Worm (Caenorhabditis elegans) whole organism, L1 larva: ENCODE data around the gene bud-13.

Source experiments
- C16A3.4 ChIP-seq: fragments of 150-350 bp; optimal IDR thresholded peaks from 2 replicates; lab custom pipeline; 2014; ENCODE audit warnings: missing biosample characterization, missing genetic modification characterization
- C34B4.2 ChIP-seq: sonication (generic microtip); optimal IDR thresholded peaks from 2 replicates; lab custom pipeline; 2017; ENCODE audit warnings: mild to moderate bottlenecking, missing genetic modification characterization, missing compliant biosample characterization
- alr-1 ChIP-seq: fragments of 200-800 bp; sonication (Bioruptor generic); optimal IDR thresholded peaks from 2 replicates; lab custom pipeline; 2018; ENCODE audit warnings: borderline replicate concordance, mild to moderate bottlenecking, missing genetic modification characterization, missing compliant biosample characterization
- ama-1 ChIP-seq: fragments of 150-350 bp; optimal IDR thresholded peaks from 2 replicates; lab custom pipeline; 2014
- blmp-1 ChIP-seq: fragments of 150-350 bp; optimal IDR thresholded peaks from 2 replicates; lab custom pipeline; 2014; ENCODE audit warnings: missing biosample characterization, missing genetic modification characterization
- ceh-8 ChIP-seq: fragments of 200-800 bp; sonication (Bioruptor generic); optimal IDR thresholded peaks from 2 replicates; lab custom pipeline; 2018; ENCODE audit warnings: mild to moderate bottlenecking, missing genetic modification characterization, moderate library complexity, missing compliant biosample characterization
- ceh-82 ChIP-seq, 3 experiments: fragments of 150-350 bp in 1 of 3; sonication (generic microtip) in 2 of 3; optimal IDR thresholded peaks; 2 replicates each; lab custom pipeline; 2014 to 2017; ENCODE audit warnings: missing biosample characterization in 3 of 3, missing genetic modification characterization in 3 of 3
- ceh-88 ChIP-seq: fragments of 200-800 bp; sonication (Bioruptor generic); IDR thresholded peaks from 2 replicates; pipeline ENCODE4 v1.3.6; 2022; ENCODE audit warnings: missing genetic modification characterization, missing compliant biosample characterization
- dpl-1 ChIP-seq, 3 experiments: fragments of 150-350 bp in 2 of 3; sonication (generic microtip) in 1 of 3; optimal IDR thresholded peaks; 2 replicates each; lab custom pipeline; 2014 to 2017; ENCODE audit warnings: missing biosample characterization in 3 of 3, missing genetic modification characterization in 3 of 3, missing genetic modification reagents in 3 of 3
- dsc-1 ChIP-seq: sonication (generic microtip); optimal IDR thresholded peaks from 2 replicates; lab custom pipeline; 2016; ENCODE audit warnings: mild to moderate bottlenecking, missing genetic modification characterization, missing compliant biosample characterization
- efl-1 ChIP-seq, 4 experiments: fragments of 150-350 bp; optimal IDR thresholded peaks in 3 of 4; peaks in 1 of 4; 1 replicate in 1 of 4; 2 replicates in 3 of 4; lab custom pipeline; 2014; ENCODE audit warnings: missing biosample characterization in 2 of 4, missing genetic modification characterization in 2 of 4, missing genetic modification reagents in 2 of 4
- egl-27 ChIP-seq, 2 experiments: fragments of 150-350 bp in 1 of 2; sonication (generic microtip); optimal IDR thresholded peaks; 3 replicates each; lab custom pipeline; 2017 to 2018; ENCODE audit warnings: missing biosample characterization in 2 of 2, missing genetic modification characterization in 2 of 2, missing genetic modification reagents in 2 of 2
- fkh-8 ChIP-seq: sonication (generic microtip); optimal IDR thresholded peaks from 2 replicates; lab custom pipeline; 2016; ENCODE audit warnings: mild to moderate bottlenecking, missing genetic modification characterization, missing compliant biosample characterization
- hlh-4 ChIP-seq: sonication (generic microtip); optimal IDR thresholded peaks from 2 replicates; lab custom pipeline; 2016; ENCODE audit warnings: mild to moderate bottlenecking, missing genetic modification characterization, missing compliant biosample characterization
- irx-1 ChIP-seq: sonication (generic microtip); optimal IDR thresholded peaks from 2 replicates; lab custom pipeline; 2016; ENCODE audit warnings: missing genetic modification characterization, missing compliant biosample characterization
- isw-1 ChIP-seq: fragments of 200-800 bp; sonication (Bioruptor generic); IDR thresholded peaks from 2 replicates; pipeline ENCODE4 v1.3.6; 2022; ENCODE audit warnings: missing genetic modification characterization, missing compliant biosample characterization
- lin-14 ChIP-seq: fragments of 200-800 bp; sonication (Bioruptor generic); optimal IDR thresholded peaks from 2 replicates; lab custom pipeline; 2018; ENCODE audit warnings: mild to moderate bottlenecking, missing genetic modification characterization, moderate library complexity, missing compliant biosample characterization
- lin-35 ChIP-seq, 2 experiments: fragments of 150-350 bp; optimal IDR thresholded peaks; 2 replicates each; lab custom pipeline; 2014; ENCODE audit warnings: missing biosample characterization in 2 of 2, missing genetic modification characterization in 2 of 2, missing genetic modification reagents in 2 of 2
- lin-39 ChIP-seq: fragments of 150-350 bp; optimal IDR thresholded peaks from 2 replicates; lab custom pipeline; 2014; ENCODE audit warnings: missing biosample characterization, missing genetic modification reagents, missing genetic modification characterization
- lir-3 ChIP-seq: sonication (generic microtip); optimal IDR thresholded peaks from 2 replicates; lab custom pipeline; 2016; ENCODE audit warnings: mild to moderate bottlenecking, missing genetic modification characterization, moderate library complexity, missing compliant biosample characterization; ENCODE audit not compliant: poor library complexity
- lsy-2 ChIP-seq, 2 experiments: fragments of 150-350 bp; optimal IDR thresholded peaks; 2 replicates each; lab custom pipeline; 2014; ENCODE audit warnings: missing biosample characterization in 2 of 2, missing genetic modification characterization in 2 of 2
- mab-9 ChIP-seq: fragments of 200-800 bp; sonication (Bioruptor generic); IDR thresholded peaks from 2 replicates; pipeline ENCODE4 v1.3.6; 2022; ENCODE audit warnings: missing genetic modification reagents, missing genetic modification characterization, missing compliant biosample characterization
- mep-1 ChIP-seq: fragments of 150-350 bp; optimal IDR thresholded peaks from 2 replicates; lab custom pipeline; 2014; ENCODE audit warnings: missing biosample characterization, missing genetic modification characterization
- nhr-11 ChIP-seq: fragments of 150-350 bp; optimal IDR thresholded peaks from 2 replicates; lab custom pipeline; 2014; ENCODE audit warnings: missing biosample characterization, missing genetic modification characterization
- nhr-12 ChIP-seq: sonication (generic microtip); optimal IDR thresholded peaks from 2 replicates; lab custom pipeline; 2017; ENCODE audit warnings: missing biosample characterization, missing genetic modification characterization
- nhr-71 ChIP-seq: sonication (generic microtip); optimal IDR thresholded peaks from 2 replicates; lab custom pipeline; 2016; ENCODE audit warnings: mild to moderate bottlenecking, missing genetic modification characterization, moderate library complexity, missing compliant biosample characterization
- nhr-76 ChIP-seq: sonication (generic microtip); optimal IDR thresholded peaks from 2 replicates; lab custom pipeline; 2017; ENCODE audit warnings: missing biosample characterization, missing genetic modification characterization
- nhr-85 ChIP-seq: sonication (generic microtip); peaks from one replicate; lab custom pipeline; 2016; ENCODE audit warnings: missing genetic modification characterization, inconsistent platforms, missing compliant biosample characterization
- nhr-90 ChIP-seq: sonication (generic microtip); optimal IDR thresholded peaks from 2 replicates; lab custom pipeline; 2016; ENCODE audit warnings: mild to moderate bottlenecking, missing genetic modification characterization, missing compliant biosample characterization; ENCODE audit not compliant: poor library complexity
- pax-3 ChIP-seq: fragments of 200-800 bp; sonication (Bioruptor generic); optimal IDR thresholded peaks from 2 replicates; lab custom pipeline; 2018; ENCODE audit warnings: mild to moderate bottlenecking, missing genetic modification characterization, moderate library complexity, missing compliant biosample characterization
- rnt-1 ChIP-seq: sonication (generic microtip); optimal IDR thresholded peaks from 2 replicates; lab custom pipeline; 2016; ENCODE audit warnings: mild to moderate bottlenecking, missing genetic modification characterization, moderate library complexity, missing compliant biosample characterization
- skn-1 ChIP-seq: fragments of 150-350 bp; optimal IDR thresholded peaks from 2 replicates; lab custom pipeline; 2014; ENCODE audit warnings: missing biosample characterization, missing genetic modification characterization
- sox-4 ChIP-seq: sonication (generic microtip); optimal IDR thresholded peaks from 2 replicates; lab custom pipeline; 2016; ENCODE audit warnings: missing genetic modification characterization, missing compliant biosample characterization
- sup-37 ChIP-seq: fragments of 200-800 bp; sonication (Bioruptor generic); optimal IDR thresholded peaks from 2 replicates; lab custom pipeline; 2018; ENCODE audit warnings: mild to moderate bottlenecking, missing genetic modification characterization, missing compliant biosample characterization
- tlp-1 ChIP-seq: fragments of 150-350 bp; optimal IDR thresholded peaks from 2 replicates; lab custom pipeline; 2014; ENCODE audit warnings: missing biosample characterization, missing genetic modification characterization
- unc-130 ChIP-seq: fragments of 150-350 bp; optimal IDR thresholded peaks from 2 replicates; lab custom pipeline; 2017; ENCODE audit warnings: missing biosample characterization, missing genetic modification characterization, inconsistent platforms
- unc-62 ChIP-seq: fragments of 150-350 bp; optimal IDR thresholded peaks from 2 replicates; lab custom pipeline; 2014; ENCODE audit warnings: missing biosample characterization, missing genetic modification reagents, missing genetic modification characterization
- unc-86 ChIP-seq: sonication (generic microtip); optimal IDR thresholded peaks from 2 replicates; lab custom pipeline; 2016; ENCODE audit warnings: missing genetic modification characterization, missing compliant biosample characterization
- unc-98 ChIP-seq: fragments of 200-800 bp; sonication (Bioruptor generic); IDR thresholded peaks from 2 replicates; pipeline ENCODE4 v1.3.6; 2022; ENCODE audit warnings: missing genetic modification characterization, missing compliant biosample characterization
- ztf-11 ChIP-seq, 2 experiments: sonication (generic microtip); optimal IDR thresholded peaks; 2 replicates each; lab custom pipeline; 2016 to 2017; ENCODE audit warnings: missing genetic modification characterization in 2 of 2, missing biosample characterization in 1 of 2, missing compliant biosample characterization in 1 of 2

Gene bud-13

ce11 chrIII:8981847-8982479, 14.4 kb upstream of the bud-13 start, which contains the start of gene pde-2 (continued):
- TF ChIP-seq rnt-1 (tag; lab: Kevin White, UChicago) (peak; percentile 14), C16A3.4 (peak; percentile 14), lsy-2 (tag; optimal IDR thresholded peaks at IDR 0.05; lab: Kevin White, UChicago) (peak; percentile 47 to 64), dpl-1 (GFP tag; optimal IDR thresholded peaks at IDR 0.05; lab: Kevin White, UChicago) (peak; percentile 18 to 37 (median 26)), nhr-12 (tag; lab: Kevin White, UChicago) (no peak), irx-1 (tag; lab: Kevin White, UChicago) (no peak), egl-27 (tag; optimal IDR thresholded peaks at IDR 0.05; lab: Kevin White, UChicago) (no peak), unc-62 (GFP tag; lab: Kevin White, UChicago) (no peak), lin-35 (GFP tag; optimal IDR thresholded peaks at IDR 0.05; lab: Kevin White, UChicago) (peak; percentile 8 to 45), nhr-11 (tag; lab: Kevin White, UChicago) (no peak), blmp-1 (peak; percentile 78), lir-3 (peak; percentile 39), nhr-85 (peak; percentile 78), nhr-71 (peak; percentile 68), ztf-11 (tag; optimal IDR thresholded peaks at IDR 0.05; lab: Kevin White, UChicago) (no peak), nhr-76 (tag; lab: Kevin White, UChicago) (no peak)

- TF ChIP-seq sup-37 (GFP tag; lab: Kevin White, UChicago) (no peak), ama-1 (lab: Kevin White, UChicago) (no peak), tlp-1 (tag; lab: Kevin White, UChicago) (no peak), pax-3 (no peak), hlh-4 (tag; lab: Kevin White, UChicago) (no peak), nhr-12 (tag; lab: Kevin White, UChicago) (no peak), unc-130 (tag; lab: Kevin White, UChicago) (no peak), isw-1 (GFP tag; lab: Robert Waterston, UW) (no peak), skn-1 (tag; lab: Kevin White, UChicago) (no peak), ceh-88 (GFP tag; lab: Robert Waterston, UW) (no peak), unc-98 (GFP tag; lab: Robert Waterston, UW) (no peak), sox-4 (tag; lab: Kevin White, UChicago) (no peak), C34B4.2 (tag; lab: Kevin White, UChicago) (no peak), alr-1 (tag; lab: Kevin White, UChicago) (no peak), mab-9 (GFP tag; lab: Robert Waterston, UW) (no peak), dsc-1 (no peak), ceh-82 (tag; optimal IDR thresholded peaks at IDR 0.05; lab: Kevin White, UChicago) (no peak), lin-39 (tag; lab: Kevin White, UChicago) (no peak), blmp-1 (no peak)
These were observed 13.4 kb upstream of the bud-13 start for ce11 chrIII:8980892-8981291.

- TF ChIP-seq skn-1 (tag; lab: Kevin White, UChicago) (peak; percentile 18), nhr-90 (tag; lab: Kevin White, UChicago) (peak; percentile 20), irx-1 (tag; lab: Kevin White, UChicago) (no peak), mep-1 (peak; percentile 13), efl-1 (optimal IDR thresholded peaks at IDR 0.05; lab: Kevin White, UChicago) (no peak), efl-1 (GFP tag; optimal IDR thresholded peaks at IDR 0.05 in 1 of 2; lab: Kevin White, UChicago) (peak in 1 of 2 experiments; percentile 75), blmp-1 (peak; percentile 17), fkh-8 (tag; lab: Kevin White, UChicago) (peak; percentile 53), nhr-71 (peak; percentile 61), hlh-4 (tag; lab: Kevin White, UChicago) (no peak), dsc-1 (peak; percentile 25), unc-86 (tag; lab: Kevin White, UChicago) (peak; percentile 16), lin-14 (peak; percentile 47), ceh-8 (GFP tag; lab: Kevin White, UChicago) (no peak)
- TF ChIP-seq, all 84 proteins: peak for 10
These were observed 11.2 kb upstream of the bud-13 start for ce11 chrIII:8978512-8979352.
